Worm (Caenorhabditis elegans): Measurements from ENCODE around the gene fbxb-55.

DNA sequence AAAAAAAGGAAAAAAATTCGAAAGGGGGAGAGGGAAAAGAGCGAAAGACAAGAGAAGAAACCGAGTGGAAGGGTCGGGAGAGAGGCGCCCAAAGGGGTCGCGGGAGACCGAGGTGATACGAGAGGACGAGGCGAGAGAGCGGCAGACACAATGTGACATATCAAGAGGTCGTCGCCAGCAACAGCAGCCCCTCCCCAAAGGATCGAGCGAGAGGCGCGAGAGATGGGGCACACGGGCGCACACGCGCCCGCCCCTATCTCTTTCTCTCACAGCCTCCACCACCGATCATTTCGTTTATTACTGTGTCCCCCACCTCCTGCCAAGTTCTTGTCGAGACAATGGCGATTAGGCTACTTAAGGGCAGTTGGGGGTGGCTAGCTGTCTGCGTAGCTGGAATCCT, 40.4 kb upstream of the fbxb-55 start:
- TF ChIP-seq med-1 (GFP tag; optimal IDR thresholded peaks at IDR 0.05; ENCODE audit: insufficient read depth): no peak
- TF ChIP-seq klf-2 (GFP tag; conservative IDR thresholded peaks at IDR 0.05): 0 out of 2 replicates have a peak, but pooled peaks have one; percentile 45
- TF ChIP-seq ztf-23 (GFP tag; IDR thresholded peaks at IDR 0.05): no peak
- peak; percentile 61; the same call in 1 of the 2 replicates for TF ChIP-seq flt-1 (GFP tag; IDR thresholded peaks at IDR 0.05)
- no peak for TF ChIP-seq T22C8.4 (GFP tag; IDR thresholded peaks at IDR 0.05)

Measured in whole organism, midembryonic.